Fruit fly (Drosophila melanogaster): Measurements from ENCODE around the gene Cad96Ca.

dm6 chr3R:25235362-25235761 lies 27.3 kb upstream of the Cad96Ca start, which contains the start of gene Sil1:
- no peak for TF ChIP-seq CG11762 (GFP tag; optimal IDR thresholded peaks at IDR 0.05; ENCODE audit: insufficient read depth)
- no peak for TF ChIP-seq dac (GFP tag; optimal IDR thresholded peaks at IDR 0.05)
- no peak for TF ChIP-seq pdm3 (GFP tag; optimal IDR thresholded peaks at IDR 0.05)
